Worm (Caenorhabditis elegans): Measurements from ENCODE around the gene Y51A2B.2.

Gene Y51A2B.2

DNA sequence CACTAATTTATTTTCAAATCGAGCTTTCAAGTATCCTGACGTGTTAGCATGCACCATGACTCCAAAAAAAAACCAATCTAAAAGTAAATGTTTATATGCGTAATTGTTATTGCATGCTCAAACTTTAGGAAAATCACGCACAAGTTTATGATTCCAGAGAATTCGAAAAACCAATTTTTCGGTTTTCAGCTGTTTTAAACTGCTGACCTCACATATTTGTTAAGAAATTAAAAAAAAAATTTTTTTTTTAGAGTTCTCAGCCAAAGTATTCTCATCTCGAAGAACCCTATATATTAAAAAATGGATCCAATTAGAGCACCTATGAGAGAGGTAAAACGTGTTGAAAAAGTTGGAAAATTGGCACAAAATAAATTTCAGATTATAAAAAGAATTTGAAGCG lies at the start of gene Y51A2B.2:
Gene Y51A2B.2 (plus strand): TSS at position 301 of the 400 bp plus-strand sequence.
- TF ChIP-seq hlh-15 (tag; optimal IDR thresholded peaks at IDR 0.05) (no peak), pha-2 (tag; optimal IDR thresholded peaks at IDR 0.05) (no peak), sdc-2 (tag; optimal IDR thresholded peaks at IDR 0.05) (no peak), hlh-30 (tag; optimal IDR thresholded peaks at IDR 0.05; ENCODE audit: insufficient read depth) (no peak), hlh-6 (tag; optimal IDR thresholded peaks at IDR 0.05) (no peak), K09A11.1 (tag; optimal IDR thresholded peaks at IDR 0.05; ENCODE audit: insufficient read depth) (no peak), pqm-1 (tag; optimal IDR thresholded peaks at IDR 0.05) (no peak), unc-55 (GFP tag; optimal IDR thresholded peaks at IDR 0.05) (no peak), tbx-7 (tag; optimal IDR thresholded peaks at IDR 0.05) (no peak), ceh-22 (tag; optimal IDR thresholded peaks at IDR 0.05) (no peak), pag-3 (tag; optimal IDR thresholded peaks at IDR 0.05; ENCODE audit: borderline replicate concordance) (no peak), ceh-24 (tag; optimal IDR thresholded peaks at IDR 0.05) (no peak), F13H6.1 (tag; optimal IDR thresholded peaks at IDR 0.05) (no peak), hlh-13 (GFP tag; optimal IDR thresholded peaks at IDR 0.05) (no peak), hlh-8 (tag; optimal IDR thresholded peaks at IDR 0.05) (no peak), mec-3 (tag; optimal IDR thresholded peaks at IDR 0.05; ENCODE audit: borderline replicate concordance) (no peak), rnt-1 (tag; optimal IDR thresholded peaks at IDR 0.05) (no peak)

DNA sequence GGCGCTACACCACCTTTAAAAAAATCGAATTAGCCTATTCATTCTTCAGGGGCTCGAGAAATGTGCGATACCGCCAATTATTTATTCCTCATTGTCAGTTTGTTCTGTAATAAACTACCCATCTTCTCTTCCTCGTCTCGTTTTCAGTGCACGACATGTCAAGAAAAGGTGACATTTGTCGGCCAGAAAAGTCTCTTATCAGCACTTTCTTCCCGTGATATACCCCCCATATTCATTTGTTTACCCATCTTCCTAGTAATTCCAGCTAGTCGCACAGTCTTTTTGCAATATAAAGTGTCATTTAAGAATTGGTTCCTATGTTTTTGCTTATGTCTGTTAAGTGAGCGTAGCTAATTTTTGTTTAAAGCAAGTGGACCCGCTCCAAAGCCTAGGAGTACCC lies 49.8 kb upstream of the Y51A2B.2 start:
- no peak for TF ChIP-seq ceh-19 (GFP tag; optimal IDR thresholded peaks at IDR 0.05)
- TF ChIP-seq ama-1 (optimal IDR thresholded peaks at IDR 0.05) = no peak
- TF ChIP-seq ref-2 (tag; optimal IDR thresholded peaks at IDR 0.05) = no peak
- TF ChIP-seq unc-3 (GFP tag; conservative IDR thresholded peaks at IDR 0.05) = no peak
- TF ChIP-seq unc-3 (tag; optimal IDR thresholded peaks at IDR 0.05) = no peak
- no peak for TF ChIP-seq nhr-11 (tag; optimal IDR thresholded peaks at IDR 0.05)
- no peak for TF ChIP-seq pqm-1 (tag; optimal IDR thresholded peaks at IDR 0.05)
- TF ChIP-seq syd-9 (tag; optimal IDR thresholded peaks at IDR 0.05) = no peak
- no peak for TF ChIP-seq ahr-1 (tag; optimal IDR thresholded peaks at IDR 0.05)
- no peak for TF ChIP-seq ceh-31 (tag; optimal IDR thresholded peaks at IDR 0.05)
- TF ChIP-seq ceh-30 (tag; optimal IDR thresholded peaks at IDR 0.05) = no peak
- TF ChIP-seq odd-2 (tag; optimal IDR thresholded peaks at IDR 0.05) = no peak
- TF ChIP-seq hlh-15 (tag; optimal IDR thresholded peaks at IDR 0.05) = no peak
- no peak for TF ChIP-seq lim-6 (tag; optimal IDR thresholded peaks at IDR 0.05)

DNA sequence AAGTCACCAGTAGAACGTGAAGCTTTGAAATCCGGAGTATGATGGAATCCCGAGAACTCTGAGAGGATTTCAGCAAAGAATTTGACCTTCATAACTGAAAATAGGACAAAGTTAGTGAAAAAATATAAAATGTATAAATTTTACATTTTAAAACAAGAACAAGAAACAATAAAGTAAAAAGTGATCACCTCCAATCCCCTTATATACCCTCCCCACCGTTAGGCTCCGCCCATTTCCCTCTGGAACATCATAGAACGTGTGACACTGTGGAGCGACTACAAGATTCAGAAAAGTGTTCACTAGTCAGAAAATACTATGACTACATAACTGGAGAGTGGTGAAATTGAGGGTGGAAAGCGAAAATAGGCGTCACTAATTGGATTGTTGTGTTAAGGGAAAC lies 43.2 kb upstream of the Y51A2B.2 start, which contains the start of gene B0462.4:
Gene B0462.4 (minus strand): TSS at position 101 of the 400 bp plus-strand sequence.
- TF ChIP-seq K02D7.2 (tag; optimal IDR thresholded peaks at IDR 0.05) (no peak), hlh-15 (tag; optimal IDR thresholded peaks at IDR 0.05) (no peak), ceh-19 (GFP tag; optimal IDR thresholded peaks at IDR 0.05) (no peak), zip-5 (tag; optimal IDR thresholded peaks at IDR 0.05) (no peak), tbx-7 (tag; optimal IDR thresholded peaks at IDR 0.05) (no peak), nhr-11 (tag; optimal IDR thresholded peaks at IDR 0.05) (no peak), sox-2 (GFP tag; IDR thresholded peaks at IDR 0.05) (no peak), mec-3 (tag; optimal IDR thresholded peaks at IDR 0.05; ENCODE audit: borderline replicate concordance) (no peak), madf-2 (tag; optimal IDR thresholded peaks at IDR 0.05) (no peak), lim-6 (tag; optimal IDR thresholded peaks at IDR 0.05) (no peak)

DNA sequence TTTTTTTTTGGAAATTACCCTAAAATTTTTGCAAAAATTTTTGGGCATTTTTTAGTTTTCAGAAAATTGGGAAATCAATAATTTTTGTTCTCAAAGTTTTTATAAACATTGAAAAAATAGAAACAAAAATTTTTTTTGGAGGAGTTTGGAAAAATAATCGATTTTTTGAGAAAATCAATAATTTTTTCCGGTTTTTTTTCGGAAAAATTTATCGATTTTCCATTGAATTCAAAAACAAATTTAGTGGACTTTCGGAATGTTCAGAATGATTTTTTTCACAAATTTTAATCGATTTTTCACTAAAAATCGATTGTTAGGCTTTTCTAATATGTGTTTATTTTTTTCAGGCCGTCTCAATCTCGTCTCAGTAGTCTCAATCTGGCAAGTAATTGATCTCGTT lies 36.7 kb upstream of the Y51A2B.2 start:
- no peak for TF ChIP-seq pha-2 (tag; optimal IDR thresholded peaks at IDR 0.05)
- TF ChIP-seq ceh-2 (tag; optimal IDR thresholded peaks at IDR 0.05) = no peak
- TF ChIP-seq hlh-30 (tag; optimal IDR thresholded peaks at IDR 0.05; ENCODE audit: insufficient read depth) = no peak
- no peak for TF ChIP-seq fax-1 (tag; optimal IDR thresholded peaks at IDR 0.05)
- no peak for TF ChIP-seq ztf-16 (tag; optimal IDR thresholded peaks at IDR 0.05)
- TF ChIP-seq ceh-18 (tag; optimal IDR thresholded peaks at IDR 0.05) = no peak
- no peak for TF ChIP-seq npax-4 (tag; optimal IDR thresholded peaks at IDR 0.05)
- no peak for TF ChIP-seq hlh-8 (tag; optimal IDR thresholded peaks at IDR 0.05)
- TF ChIP-seq nhr-11 (tag; optimal IDR thresholded peaks at IDR 0.05) = no peak
- TF ChIP-seq sox-2 (GFP tag; IDR thresholded peaks at IDR 0.05) = no peak
- no peak for TF ChIP-seq hlh-6 (tag; optimal IDR thresholded peaks at IDR 0.05)
- TF ChIP-seq ceh-6 (GFP tag; optimal IDR thresholded peaks at IDR 0.05) = no peak

Data from whole organism, late embryonic.